Worm (Caenorhabditis elegans): ENCODE data around the gene rbmx-2.

The rbmx-2 gene

ce11 chrII:6177975-6178742 lies 18.6 kb downstream of the rbmx-2 start (continued):
- no peak for TF ChIP-seq mab-9 (GFP tag; IDR thresholded peaks at IDR 0.05)
- TF ChIP-seq zag-1 (tag; optimal IDR thresholded peaks at IDR 0.05), result no peak
- no peak for TF ChIP-seq aha-1 (tag; optimal IDR thresholded peaks at IDR 0.05)
- peak; percentile 71 for TF ChIP-seq tlp-1 (tag; optimal IDR thresholded peaks at IDR 0.05)
- TF ChIP-seq Y116A8C.19 (tag; optimal IDR thresholded peaks at IDR 0.05; ENCODE audit: borderline replicate concordance), result no peak
- TF ChIP-seq nhr-85 (tag), result no peak
- TF ChIP-seq swsn-7 (tag; optimal IDR thresholded peaks at IDR 0.05), result no peak
- TF ChIP-seq fkh-4 (tag; optimal IDR thresholded peaks at IDR 0.05; ENCODE audit: borderline replicate concordance), result no peak
- no peak for TF ChIP-seq nhr-76 (tag; optimal IDR thresholded peaks at IDR 0.05)
- TF ChIP-seq ceh-82 (tag; optimal IDR thresholded peaks at IDR 0.05), result no peak
- no peak for TF ChIP-seq irx-1 (tag; optimal IDR thresholded peaks at IDR 0.05)
- TF ChIP-seq nhr-19 (GFP tag; conservative IDR thresholded peaks at IDR 0.05), result no peak
- no peak for TF ChIP-seq nhr-71 (tag; optimal IDR thresholded peaks at IDR 0.05)
- no peak for TF ChIP-seq nhr-12 (tag; optimal IDR thresholded peaks at IDR 0.05)
- peak; percentile 56 for TF ChIP-seq blmp-1 (tag; optimal IDR thresholded peaks at IDR 0.05)
- TF ChIP-seq ets-5 (GFP tag; IDR thresholded peaks at IDR 0.05), result no peak
- TF ChIP-seq lin-14 (GFP tag; optimal IDR thresholded peaks at IDR 0.05), result peak; percentile 1
- peak in 2 of 6 experiments; percentile 24 to 55 for TF ChIP-seq elt-3 (tag; optimal IDR thresholded peaks at IDR 0.05)
- TF ChIP-seq hlh-17 (GFP tag; optimal IDR thresholded peaks at IDR 0.05; ENCODE audit: borderline replicate concordance), result no peak
- no peak for TF ChIP-seq pax-3 (tag; optimal IDR thresholded peaks at IDR 0.05)
- TF ChIP-seq lin-35 (GFP tag; optimal IDR thresholded peaks at IDR 0.05), result no peak
- no peak for TF ChIP-seq nhr-11 (tag; optimal IDR thresholded peaks at IDR 0.05)
- TF ChIP-seq nhr-47 (tag; optimal IDR thresholded peaks at IDR 0.05), result no peak
- TF ChIP-seq pag-3 (tag; optimal IDR thresholded peaks at IDR 0.05; ENCODE audit: borderline replicate concordance, insufficient read depth), result no peak
- TF ChIP-seq sptf-1 (tag; optimal IDR thresholded peaks at IDR 0.05), result no peak
- no peak for TF ChIP-seq dsc-1 (tag; optimal IDR thresholded peaks at IDR 0.05)

DNA sequence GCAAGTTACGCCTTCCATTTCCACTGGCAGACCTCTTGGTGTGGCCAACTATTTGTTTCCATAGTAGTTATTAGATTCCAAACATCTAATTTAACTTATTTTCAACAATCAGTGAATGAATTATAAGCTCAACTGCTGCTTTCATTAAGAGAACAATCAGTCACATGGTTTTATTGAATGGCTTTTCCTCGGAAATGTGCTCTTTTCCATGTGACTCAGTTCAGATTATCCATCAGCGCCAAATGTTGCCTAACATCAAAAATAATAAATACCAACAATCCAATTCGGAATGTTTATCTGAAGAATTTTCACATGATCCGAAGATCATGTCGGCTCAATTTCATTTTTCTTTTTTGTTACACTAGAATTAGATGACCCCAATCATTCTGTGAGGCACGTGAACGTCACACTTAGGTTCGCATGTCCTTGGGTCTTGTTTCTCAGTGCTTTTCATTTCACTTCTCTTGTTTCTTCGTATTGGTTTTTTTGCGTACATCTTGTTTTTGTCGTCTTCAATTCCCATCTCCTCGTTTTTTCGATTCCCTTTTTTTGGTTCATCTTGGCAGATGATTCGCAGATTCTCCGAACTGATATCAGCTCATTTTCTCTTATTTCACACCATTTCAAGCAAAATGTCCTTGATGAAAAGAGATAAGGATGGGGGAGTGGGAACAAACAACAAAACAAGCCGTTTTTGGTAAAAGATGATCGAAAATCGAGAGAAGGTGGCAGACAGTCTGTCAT lies 20.4 kb downstream of the rbmx-2 start:
- TF ChIP-seq F16B12.6 (tag; optimal IDR thresholded peaks at IDR 0.05) (no peak), pax-3 (tag; optimal IDR thresholded peaks at IDR 0.05) (no peak), fkh-10 (GFP tag; optimal IDR thresholded peaks at IDR 0.05) (no peak), unc-30 (tag; optimal IDR thresholded peaks at IDR 0.05) (no peak), tlp-1 (tag; optimal IDR thresholded peaks at IDR 0.05) (no peak), nhr-47 (tag; optimal IDR thresholded peaks at IDR 0.05) (peak; percentile 7), sup-37 (GFP tag; optimal IDR thresholded peaks at IDR 0.05) (no peak), elt-2 (tag; optimal IDR thresholded peaks at IDR 0.05) (no peak), dsc-1 (tag; optimal IDR thresholded peaks at IDR 0.05) (peak; percentile 39), ztf-11 (tag; optimal IDR thresholded peaks at IDR 0.05) (no peak), nhr-20 (tag; optimal IDR thresholded peaks at IDR 0.05) (peak; percentile 50), C16A3.4 (tag; optimal IDR thresholded peaks at IDR 0.05) (no peak), lin-39 (tag; optimal IDR thresholded peaks at IDR 0.05) (peak; percentile 42), unc-130 (tag; optimal IDR thresholded peaks at IDR 0.05) (peak; percentile 20), nhr-76 (tag; optimal IDR thresholded peaks at IDR 0.05) (no peak), nhr-11 (tag; optimal IDR thresholded peaks at IDR 0.05) (no peak), C34B4.2 (tag; optimal IDR thresholded peaks at IDR 0.05) (no peak), lin-14 (GFP tag; optimal IDR thresholded peaks at IDR 0.05) (peak; percentile 81), lin-13 (GFP tag; optimal IDR thresholded peaks at IDR 0.05) (no peak), snu-23 (GFP tag; optimal IDR thresholded peaks at IDR 0.05) (peak; percentile 30), ceh-8 (GFP tag; optimal IDR thresholded peaks at IDR 0.05) (no peak), nhr-71 (tag; optimal IDR thresholded peaks at IDR 0.05) (peak; percentile 60), skn-1 (tag; optimal IDR thresholded peaks at IDR 0.05) (no peak), zip-4 (GFP tag; optimal IDR thresholded peaks at IDR 0.05) (no peak), blmp-1 (tag; optimal IDR thresholded peaks at IDR 0.05) (peak; percentile 61), irx-1 (tag; optimal IDR thresholded peaks at IDR 0.05) (no peak), elt-3 (tag; optimal IDR thresholded peaks at IDR 0.05) (peak in 2 of 6 experiments; percentile 12 to 26), nhr-19 (GFP tag; conservative IDR thresholded peaks at IDR 0.05) (peak; percentile 56), lsy-2 (tag; optimal IDR thresholded peaks at IDR 0.05) (peak in 1 of 2 experiments; percentile 31), unc-98 (GFP tag; IDR thresholded peaks at IDR 0.05) (no peak), dpl-1 (GFP tag; optimal IDR thresholded peaks at IDR 0.05) (no peak), zag-1 (tag; optimal IDR thresholded peaks at IDR 0.05) (no peak), ceh-82 (tag; optimal IDR thresholded peaks at IDR 0.05) (no peak), unc-62 (GFP tag; optimal IDR thresholded peaks at IDR 0.05) (no peak)

Measured in whole organism, L1 larva.